Fruit fly (Drosophila melanogaster) whole organism, prepupa: ENCODE data around the gene CG33110.

Source experiments
- Blimp-1 ChIP-seq: fragments of 200-800 bp; sonication (Bioruptor generic); optimal IDR thresholded peaks from 3 replicates; lab custom pipeline; 2017; ENCODE audit warnings: missing biosample characterization, missing genetic modification characterization, mild to moderate bottlenecking, moderate library complexity, missing genetic modification reagents
- CG4318 ChIP-seq: fragments of 200-800 bp; sonication (Bioruptor generic); optimal IDR thresholded peaks from 3 replicates; lab custom pipeline; 2017; ENCODE audit warnings: missing biosample characterization, mild to moderate bottlenecking, missing genetic modification characterization
- Ets21C ChIP-seq: fragments of 200-800 bp; sonication (Bioruptor generic); optimal IDR thresholded peaks from 3 replicates; lab custom pipeline; 2016; ENCODE audit warnings: missing biosample characterization, missing genetic modification characterization
- Hr39 ChIP-seq: fragments of 200-800 bp; sonication (Bioruptor generic); optimal IDR thresholded peaks from 2 replicates; lab custom pipeline; 2016; ENCODE audit warnings: missing biosample characterization, missing genetic modification characterization
- Sox102F ChIP-seq: fragments of 200-800 bp; sonication (Bioruptor generic); optimal IDR thresholded peaks from 2 replicates; lab custom pipeline; 2016; ENCODE audit warnings: missing biosample characterization, mild to moderate bottlenecking, missing genetic modification characterization
- Sox14 ChIP-seq: fragments of 200-800 bp; sonication (Bioruptor generic); optimal IDR thresholded peaks from 3 replicates; lab custom pipeline; 2016; ENCODE audit warnings: missing biosample characterization, missing genetic modification characterization
- spab ChIP-seq: fragments of 200-800 bp; sonication (Bioruptor generic); optimal IDR thresholded peaks from 2 replicates; lab custom pipeline; 2017; ENCODE audit warnings: missing biosample characterization, mild to moderate bottlenecking, missing genetic modification characterization, missing genetic modification reagents

DNA sequence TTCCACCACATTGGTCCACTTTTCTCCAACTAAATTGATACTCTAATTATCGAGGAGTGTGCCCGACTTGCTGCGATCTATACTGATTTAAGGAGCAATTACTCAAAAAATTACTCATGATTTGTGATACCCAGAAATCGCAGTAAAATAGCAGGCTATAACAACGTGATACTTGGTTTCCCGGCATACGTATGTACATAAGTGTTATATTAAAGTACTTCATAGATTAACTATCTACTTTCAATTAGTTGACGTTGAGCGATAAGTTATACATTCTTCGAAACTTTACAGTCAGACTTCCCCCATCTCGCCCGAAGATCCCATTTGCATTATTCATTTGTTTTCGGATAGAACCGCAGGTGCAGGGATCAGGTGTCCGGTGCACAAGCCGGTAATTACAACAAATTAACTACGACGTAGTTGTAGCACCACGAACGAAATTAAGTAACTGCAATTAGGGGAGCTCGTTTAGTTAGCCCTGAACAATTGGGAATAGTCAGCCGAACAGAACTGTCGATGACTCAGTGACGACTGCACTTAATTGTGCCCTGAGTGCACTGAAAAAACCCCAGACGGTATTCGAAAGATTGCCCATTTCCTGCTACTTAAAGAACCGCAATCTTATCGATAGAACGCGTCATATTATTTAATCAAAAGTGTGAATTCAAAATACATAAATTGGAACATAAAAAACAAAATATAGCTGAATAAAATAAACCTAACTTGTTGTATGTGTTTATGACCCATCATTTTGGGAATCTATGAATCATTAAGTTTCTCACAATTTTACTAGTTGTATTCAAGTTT is 44.2 kb upstream of the CG33110 start:
- TF ChIP-seq CG4318 (GFP tag; lab: Kevin White, UChicago) (no peak), Ets21C (GFP tag; lab: Kevin White, UChicago) (no peak), Hr39 (GFP tag; lab: Kevin White, UChicago) (no peak), spab (GFP tag; lab: Kevin White, UChicago) (no peak), Sox102F (no peak), Sox14 (GFP tag; lab: Kevin White, UChicago) (no peak), Blimp-1 (GFP tag; lab: Kevin White, UChicago) (no peak)
